Worm (Caenorhabditis elegans) whole organism, L4 larva: ENCODE measurements around the gene lips-17.

Experiments used
- F26F4.8 ChIP-seq: fragments of 200-800 bp; sonication (Bioruptor generic); conservative IDR thresholded peaks from 2 replicates; pipeline ENCODE4 v1.3.6; 2022; ENCODE audit warnings: missing genetic modification characterization, missing compliant biosample characterization
- Y5F2A.4 ChIP-seq: fragments of 200-800 bp; sonication (Bioruptor generic); optimal IDR thresholded peaks from 2 replicates; lab custom pipeline; 2018; ENCODE audit warnings: mild to moderate bottlenecking, missing genetic modification characterization, missing compliant biosample characterization
- aha-1 ChIP-seq: fragments of 150-350 bp; peaks from one replicate; lab custom pipeline; 2014; ENCODE audit warnings: missing biosample characterization, missing genetic modification characterization
- aly-2 ChIP-seq: sonication (generic microtip); optimal IDR thresholded peaks from 2 replicates; lab custom pipeline; 2018; ENCODE audit warnings: missing biosample characterization, missing genetic modification characterization
- ceh-32 ChIP-seq: sonication (generic microtip); optimal IDR thresholded peaks from 2 replicates; lab custom pipeline; 2016; ENCODE audit warnings: mild to moderate bottlenecking, missing genetic modification characterization, missing compliant biosample characterization; ENCODE audit not compliant: poor library complexity
- ctbp-1 ChIP-seq: fragments of 200-800 bp; sonication (Bioruptor generic); IDR thresholded peaks from 2 replicates; pipeline ENCODE4 v1.3.6; 2022; ENCODE audit warnings: missing genetic modification reagents, missing genetic modification characterization, missing compliant biosample characterization
- daf-12 ChIP-seq: fragments of 150-350 bp; optimal IDR thresholded peaks from 2 replicates; lab custom pipeline; 2014; ENCODE audit warnings: missing biosample characterization, missing genetic modification reagents, missing genetic modification characterization
- dpl-1 ChIP-seq: fragments of 150-350 bp; optimal IDR thresholded peaks from 2 replicates; lab custom pipeline; 2014; ENCODE audit warnings: missing biosample characterization, missing genetic modification reagents, missing genetic modification characterization
- hmg-1.1 ChIP-seq: fragments of 200-800 bp; sonication (Bioruptor generic); IDR thresholded peaks from 2 replicates; pipeline ENCODE4 v1.3.6; 2022; ENCODE audit warnings: missing genetic modification reagents, missing genetic modification characterization, missing compliant biosample characterization
- jun-1 ChIP-seq: fragments of 150-350 bp; optimal IDR thresholded peaks from 2 replicates; lab custom pipeline; 2014; ENCODE audit warnings: missing biosample characterization, missing genetic modification reagents, missing genetic modification characterization
- nhr-237 ChIP-seq: sonication (generic microtip); optimal IDR thresholded peaks from 2 replicates; lab custom pipeline; 2017; ENCODE audit warnings: missing biosample characterization, missing genetic modification characterization
- unc-62 ChIP-seq, 3 experiments: fragments of 150-350 bp in 1 of 3; sonication (generic microtip); optimal IDR thresholded peaks in 2 of 3; peaks in 1 of 3; 1 replicate in 1 of 3; 2 replicates in 2 of 3; lab custom pipeline; 2014 to 2017; ENCODE audit warnings: missing biosample characterization in 3 of 3, missing genetic modification characterization in 3 of 3, missing genetic modification reagents in 3 of 3, missing genotype in 1 of 3
- zfp-2 ChIP-seq: sonication (generic microtip); optimal IDR thresholded peaks from 2 replicates; lab custom pipeline; 2016; ENCODE audit warnings: mild to moderate bottlenecking, missing genetic modification characterization, missing compliant biosample characterization

Gene lips-17

ce11 chrII:7643214-7643613 is 35.2 kb downstream of the lips-17 start:
- TF ChIP-seq nhr-237 (tag; lab: Kevin White, UChicago) (no peak), aha-1 (tag; lab: Kevin White, UChicago) (peak; percentile 60)

ce11 chrII:7651171-7651570 is 43.1 kb downstream of the lips-17 start, which contains the start of gene pde-4:
Gene pde-4, minus strand, starts transcription at chrII:7651246.
- TF ChIP-seq zfp-2 (tag; lab: Kevin White, UChicago) (no peak), daf-12 (tag; lab: Kevin White, UChicago) (no peak), ceh-32 (no peak), ctbp-1 (GFP tag; lab: Robert Waterston, UW) (no peak), dpl-1 (GFP tag; lab: Kevin White, UChicago) (no peak), aly-2 (tag; lab: Kevin White, UChicago) (no peak), F26F4.8 (GFP tag; lab: Robert Waterston, UW) (no peak), jun-1 (tag; lab: Kevin White, UChicago) (no peak), Y5F2A.4 (GFP tag; lab: Kevin White, UChicago) (no peak), unc-62 (GFP tag; optimal IDR thresholded peaks at IDR 0.05 in 1 of 2; lab: Kevin White, UChicago) (peak in 1 of 2 experiments; percentile 94), unc-62 (tag; optimal IDR thresholded peaks at IDR 0.05; lab: Kevin White, UChicago) (no peak), hmg-1.1 (GFP tag; lab: Robert Waterston, UW) (0 out of 2 replicates have a peak, but pooled peaks have one; percentile 16)
